Fruit fly (Drosophila melanogaster) whole organism, larva: ENCODE measurements around the gene CG1703.

ENCODE experiments used
- noc ChIP-seq: fragments of 200-800 bp; sonication (Bioruptor generic); optimal IDR thresholded peaks from 3 replicates; lab custom pipeline; 2019; ENCODE audit warnings: missing biosample characterization, mild to moderate bottlenecking, missing genetic modification characterization, moderate library complexity

Gene CG1703

DNA sequence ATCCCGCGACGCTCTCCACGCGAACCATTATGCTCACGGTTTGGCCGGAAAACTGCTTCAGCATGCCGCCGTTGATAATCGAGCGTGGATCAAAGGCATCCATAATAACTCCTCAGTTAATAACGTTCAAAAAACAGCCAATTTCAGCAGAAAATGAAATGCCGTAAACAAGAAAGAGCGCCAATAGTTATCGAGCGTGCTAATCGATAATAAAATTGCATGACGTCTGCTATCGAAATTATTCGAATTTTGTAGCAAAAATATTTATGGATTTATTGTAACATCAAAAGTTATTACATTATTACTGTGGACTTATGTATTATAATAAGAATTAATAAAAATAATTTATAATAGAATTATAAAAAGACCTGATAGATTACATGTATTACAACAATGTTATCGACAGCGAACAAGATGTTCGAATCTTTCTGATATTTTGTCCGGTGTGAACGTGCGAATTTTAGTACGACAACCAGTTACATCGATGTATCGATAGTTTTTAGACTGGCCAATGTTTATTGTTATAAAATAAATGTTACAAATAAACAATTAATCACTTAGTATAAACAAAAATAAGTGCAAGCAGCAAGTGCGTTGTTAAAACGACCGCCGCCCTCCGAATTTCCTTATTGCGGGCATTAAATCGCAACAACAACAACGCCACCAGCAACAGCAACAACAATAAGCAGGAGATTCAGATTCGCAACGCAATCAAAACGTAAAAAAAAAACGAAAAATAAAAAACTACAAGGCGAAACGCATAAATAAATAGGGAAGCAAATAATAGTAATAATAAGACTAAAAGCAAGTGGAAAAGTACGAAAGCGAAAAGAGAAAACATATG, 4.1 kb downstream of the CG1703 start, which contains the start of the genes RPA3 and Met:
Gene RPA3 (minus strand): TSS at position 189 of the 844 bp plus-strand sequence.
Gene Met (plus strand): TSS at position 473 of the 844 bp plus-strand sequence.
- no peak for TF ChIP-seq noc

DNA sequence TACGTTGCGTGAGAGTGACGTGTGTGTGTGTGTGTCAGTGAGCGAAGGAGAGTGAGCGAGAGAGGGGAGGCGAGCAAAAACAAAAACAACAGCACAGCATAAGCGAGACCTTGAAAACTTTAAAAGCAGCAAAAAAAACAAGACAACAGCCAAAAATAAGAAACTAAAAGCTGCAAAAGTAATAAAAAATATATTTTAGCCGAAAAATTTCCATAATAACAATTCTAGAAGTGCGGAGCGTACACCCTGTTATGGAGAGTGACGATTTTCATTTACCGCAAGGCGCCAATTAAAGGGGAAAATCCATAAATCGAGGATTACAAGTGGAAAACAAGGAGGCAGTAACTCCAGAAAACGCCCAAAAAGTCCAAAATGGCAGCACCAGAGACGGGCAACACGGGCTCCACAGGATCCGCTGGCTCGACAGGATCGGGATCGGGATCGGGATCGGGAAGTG, 4.8 kb downstream of the CG1703 start:
- no peak for TF ChIP-seq noc

DNA sequence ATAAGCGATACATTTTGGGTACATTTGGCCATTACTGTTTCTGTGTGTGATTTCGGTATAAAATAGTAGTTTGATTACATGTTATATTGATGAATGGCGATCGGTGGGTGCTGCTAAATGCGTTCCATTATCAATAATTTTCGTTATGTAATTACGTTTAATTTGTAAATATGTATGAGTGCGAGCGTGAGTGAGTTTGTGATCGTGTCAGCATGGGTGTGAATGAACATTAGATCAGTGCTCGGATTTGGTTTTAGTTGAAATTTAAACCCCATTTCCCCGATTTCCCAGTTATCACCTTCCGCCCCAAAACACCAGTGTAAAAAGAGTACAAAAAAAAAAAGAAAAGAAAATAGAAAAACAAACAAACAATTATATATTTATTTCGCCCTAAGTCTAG, 7.9 kb downstream of the CG1703 start:
- TF ChIP-seq noc: no peak

DNA sequence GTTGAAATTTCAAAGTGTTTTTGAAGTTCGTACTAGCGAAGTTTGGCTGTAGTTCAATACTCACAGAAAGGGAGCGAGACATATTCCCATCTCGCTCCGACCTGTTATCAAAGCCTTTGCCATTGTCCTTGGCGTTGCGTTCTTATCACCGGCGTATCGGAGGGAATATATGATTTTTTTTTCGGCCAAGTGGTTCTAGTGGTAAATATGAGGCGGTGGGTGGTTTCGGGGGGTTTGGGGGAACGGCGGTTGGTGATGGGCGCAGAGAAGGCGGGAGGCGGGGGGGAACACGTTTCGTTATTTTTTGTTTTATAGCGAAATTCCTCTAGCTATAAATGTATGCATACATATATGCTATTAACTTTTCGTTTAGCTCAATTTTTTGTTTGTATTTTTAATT, 8.8 kb downstream of the CG1703 start:
- no peak for TF ChIP-seq noc

DNA sequence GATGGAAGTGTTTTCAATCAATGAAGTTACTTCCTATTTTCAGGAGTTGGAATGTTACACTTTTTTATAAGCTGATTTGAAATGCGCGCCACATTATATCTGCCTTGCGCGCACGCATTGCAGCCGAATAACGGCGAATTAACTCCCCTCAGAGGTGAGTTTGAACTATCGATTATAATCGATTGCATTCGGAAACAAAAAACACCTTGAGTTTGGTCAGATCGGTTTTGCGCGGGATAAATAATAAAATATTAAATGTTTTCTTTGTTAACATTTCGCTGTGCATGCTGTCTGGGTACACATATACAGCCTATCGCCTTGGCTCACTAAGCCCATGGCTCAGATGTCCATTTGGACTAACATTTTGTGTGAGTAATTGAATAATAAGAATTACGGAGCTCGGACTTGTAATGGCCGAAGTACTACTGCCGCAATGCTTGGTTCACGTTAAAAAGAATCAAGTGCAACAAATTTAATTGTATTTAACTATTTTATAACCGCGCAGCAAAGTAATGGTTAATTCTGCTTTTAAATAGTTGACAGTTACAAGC, 9.7 kb downstream of the CG1703 start:
- no peak for TF ChIP-seq noc

DNA sequence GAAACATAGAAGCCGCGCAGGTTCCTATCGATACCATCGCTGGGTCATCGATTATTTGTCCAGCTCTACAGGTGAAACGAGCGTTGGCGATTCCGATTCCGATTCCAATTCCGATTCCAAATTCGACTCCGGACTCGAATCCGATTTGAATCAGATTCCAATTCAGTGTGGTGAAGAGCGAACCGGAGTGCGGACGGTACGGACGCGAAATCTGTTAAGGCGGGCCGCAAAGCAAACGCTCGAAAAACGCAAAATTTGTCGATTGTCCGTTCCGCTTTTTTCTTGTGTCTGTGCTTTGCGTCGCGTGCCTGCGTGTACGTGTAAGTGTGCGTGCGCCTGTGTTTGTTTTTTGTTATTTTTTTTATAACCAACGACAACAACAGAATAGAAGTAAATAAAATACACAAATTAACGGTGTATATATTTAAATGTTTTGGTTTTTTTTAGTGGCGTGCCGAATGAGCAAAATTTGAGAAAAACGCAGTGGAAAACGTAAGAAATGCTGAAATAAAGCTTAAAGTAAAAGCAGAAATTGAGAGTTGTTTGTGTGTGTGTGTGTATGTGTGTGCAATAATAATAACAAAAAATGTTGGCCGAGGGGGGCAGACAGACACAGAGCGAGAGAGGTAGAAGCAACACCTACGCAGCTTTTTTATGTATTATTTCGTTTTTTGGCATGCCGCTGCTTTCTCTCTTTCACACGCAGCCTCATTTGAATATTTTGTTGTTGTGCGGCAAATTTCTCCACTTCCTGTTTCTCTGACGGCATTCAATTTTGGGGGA, 10.3 kb downstream of the CG1703 start, which contains the start of gene Ptp10D:
Gene Ptp10D (plus strand): TSS at position 150 of the 783 bp plus-strand sequence.
- TF ChIP-seq noc: no peak

DNA sequence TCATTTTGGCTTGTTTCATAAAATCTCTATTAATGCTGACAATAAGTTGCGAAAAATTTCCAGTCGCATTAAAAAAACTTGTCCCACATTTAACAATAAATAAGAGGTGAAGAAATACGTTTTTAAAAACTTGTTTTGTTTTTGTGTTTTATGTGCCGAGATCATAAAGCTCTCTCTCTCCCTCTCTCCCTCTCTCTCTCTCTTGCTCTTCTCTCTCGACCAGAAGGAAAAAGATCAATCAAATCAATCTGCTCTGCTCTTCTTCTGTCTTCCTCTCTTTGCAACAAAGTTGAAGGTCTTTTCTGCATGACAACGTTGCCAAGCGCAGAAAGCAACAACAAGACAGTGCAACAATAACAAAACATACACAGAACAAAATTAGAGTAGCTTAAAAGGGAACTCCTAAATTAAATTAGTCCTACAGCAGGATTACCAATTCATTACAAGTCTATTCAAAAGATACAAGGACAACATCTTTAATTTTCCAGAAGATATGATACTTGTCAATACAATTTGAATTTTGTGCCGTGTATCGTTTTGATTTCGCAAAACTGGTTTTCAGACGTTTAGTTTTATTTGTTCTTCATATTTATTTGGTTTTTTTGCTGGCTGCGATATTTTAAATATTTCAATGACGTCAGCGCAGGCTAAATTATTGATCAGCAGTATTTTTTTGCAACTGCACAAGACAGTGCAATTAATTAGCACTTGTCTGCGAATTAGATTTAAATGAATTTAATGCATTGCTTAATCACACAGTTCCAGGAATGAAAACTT, 11.1 kb downstream of the CG1703 start:
- TF ChIP-seq noc: peak; percentile 79

DNA sequence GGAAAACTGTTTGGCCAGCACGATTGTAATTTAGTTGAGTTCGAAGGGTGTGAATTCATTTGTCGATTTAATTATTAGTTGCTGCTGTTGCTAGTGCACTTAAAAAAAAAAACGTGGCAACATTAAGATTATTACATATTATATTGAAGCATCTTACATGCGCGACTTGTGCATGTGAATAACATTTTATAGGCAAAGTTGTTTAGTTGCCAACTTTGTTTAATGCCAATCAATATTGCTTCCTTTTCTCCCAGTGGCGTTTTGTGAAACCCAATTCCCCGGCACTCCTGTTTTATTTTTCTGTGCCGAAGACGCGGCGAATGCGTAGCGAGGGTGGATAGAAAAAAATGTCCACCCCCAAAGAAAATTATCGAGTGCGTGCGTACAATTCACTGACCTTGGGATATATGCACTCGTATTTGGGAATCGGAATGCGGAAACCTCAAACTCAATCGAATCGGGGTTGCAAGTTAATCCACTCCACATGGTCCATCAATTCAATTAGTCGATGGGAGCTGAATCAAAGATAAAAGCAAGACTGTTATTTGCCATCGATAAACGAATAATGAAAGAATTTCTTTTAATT, 17.4 kb downstream of the CG1703 start:
- no peak for TF ChIP-seq noc

DNA sequence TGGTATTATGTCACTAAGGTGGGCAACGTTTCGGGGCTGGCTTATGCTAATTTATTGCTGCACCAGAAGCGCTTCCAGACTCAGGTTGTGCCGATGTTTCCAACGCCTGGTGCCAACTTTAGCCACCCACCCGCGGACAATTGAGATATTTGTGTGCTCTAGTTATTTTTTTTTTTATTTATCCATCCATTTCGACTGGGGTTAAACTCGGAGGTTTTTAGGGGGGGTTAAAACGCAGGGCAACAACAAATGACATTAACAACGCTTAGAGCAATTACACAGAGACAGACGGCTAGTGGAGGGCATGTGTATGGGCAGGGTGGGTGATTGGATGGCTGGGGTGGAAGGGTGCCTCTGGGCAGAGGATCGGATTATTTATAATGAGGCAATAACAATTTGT, 20.0 kb downstream of the CG1703 start:
- no peak for TF ChIP-seq noc

DNA sequence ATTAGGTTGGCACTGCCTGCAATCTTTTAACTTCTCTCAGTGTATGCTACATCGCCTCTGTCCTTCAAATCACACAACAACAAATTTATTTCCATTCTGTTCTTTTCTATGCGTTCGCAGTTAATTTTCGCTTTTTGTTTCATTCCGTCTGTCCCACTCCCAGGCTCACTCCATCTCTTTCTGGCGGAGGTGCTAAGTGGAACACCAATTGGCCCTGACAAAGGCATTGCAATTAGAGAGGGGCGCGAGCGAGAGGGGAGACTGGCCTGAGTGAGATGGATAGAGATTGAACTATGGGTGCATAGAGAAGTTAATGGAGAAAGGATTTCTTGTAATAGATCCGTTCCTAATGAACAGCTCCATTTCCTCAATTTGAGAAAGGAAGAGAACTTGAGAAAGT, 28.8 kb downstream of the CG1703 start:
- no peak for TF ChIP-seq noc

DNA sequence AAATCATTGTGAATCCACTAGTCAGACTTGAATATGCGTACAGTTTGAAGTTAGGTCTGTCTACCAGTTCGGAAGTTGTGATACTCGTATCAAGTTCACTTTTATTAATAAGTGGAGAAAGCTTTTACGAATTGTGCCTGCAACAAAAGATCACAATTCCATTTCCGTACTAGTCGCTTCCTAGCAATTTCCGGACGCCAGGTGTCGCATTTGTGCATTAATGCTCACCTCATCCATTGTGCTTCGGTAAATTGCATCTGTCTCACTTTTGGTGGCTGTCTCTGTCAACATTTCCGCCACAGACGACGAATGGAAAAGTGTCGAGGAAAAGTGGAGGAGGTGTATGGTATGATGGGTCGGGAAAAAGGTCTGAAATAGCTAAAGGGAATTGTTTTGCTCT, 31.5 kb downstream of the CG1703 start:
- TF ChIP-seq noc: no peak

DNA sequence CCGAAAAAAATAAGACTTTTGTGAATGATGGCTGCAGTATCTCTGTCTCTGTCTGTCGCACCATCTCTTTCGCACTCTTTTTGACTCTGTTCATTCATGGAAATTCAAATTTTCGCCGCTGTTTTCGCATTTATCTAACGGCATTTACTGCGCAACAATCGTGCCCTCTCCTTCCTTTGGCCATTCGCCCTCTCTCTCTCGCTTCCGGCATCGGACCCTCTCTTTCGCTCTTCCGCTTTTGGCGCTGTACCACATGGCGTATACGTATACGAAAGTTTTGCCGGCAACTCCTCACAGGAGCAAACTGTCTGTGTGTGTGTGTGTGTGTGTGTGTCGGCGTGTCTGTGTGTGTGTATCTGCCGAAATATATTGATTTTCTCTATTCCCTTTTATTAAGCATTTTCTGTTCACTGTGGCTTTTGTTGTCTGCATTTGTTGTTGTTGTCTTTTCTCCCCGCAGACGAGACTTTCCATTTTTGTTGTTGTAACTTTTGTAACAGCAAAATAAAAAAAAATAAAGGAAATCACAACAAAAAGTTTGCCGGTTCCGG, 32.9 kb downstream of the CG1703 start:
- TF ChIP-seq noc: no peak

DNA sequence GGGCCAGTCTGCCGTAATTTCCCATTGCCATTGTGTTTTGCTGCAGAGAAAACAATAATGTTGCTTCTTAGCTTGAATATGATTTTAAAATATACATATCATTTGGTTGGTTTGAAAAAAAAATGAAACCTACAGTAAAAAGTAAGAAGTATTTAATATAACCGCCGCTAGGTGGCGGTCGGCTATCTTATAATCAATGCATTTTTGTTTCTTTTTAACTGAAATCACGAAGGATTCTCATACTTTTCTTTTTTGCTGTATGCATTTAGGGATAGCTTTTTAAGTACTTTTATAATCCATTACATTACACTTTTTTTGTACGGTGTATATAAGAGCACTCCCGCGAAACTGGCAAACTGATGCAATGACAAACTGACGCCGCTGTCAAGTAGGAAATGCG, 39.7 kb downstream of the CG1703 start:
- TF ChIP-seq noc: no peak

DNA sequence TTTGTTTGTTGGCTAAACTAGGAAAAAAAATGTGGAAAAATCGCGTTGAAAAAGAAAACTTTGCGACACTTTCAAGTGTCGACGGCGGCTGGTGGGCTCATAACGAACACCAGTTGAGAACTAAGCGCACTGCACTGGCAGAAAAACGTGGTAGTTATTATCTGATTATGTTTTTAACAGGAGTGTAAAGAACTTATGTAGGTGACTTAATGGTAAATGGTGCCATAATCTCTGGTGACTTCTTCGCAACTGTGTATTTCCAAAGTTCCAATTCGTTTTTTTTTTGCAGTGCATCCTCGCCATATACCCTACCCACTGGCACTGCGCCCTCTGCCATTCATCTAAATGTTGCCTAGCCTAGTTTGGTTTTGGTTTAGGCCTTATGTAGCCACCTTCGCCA, 41.3 kb downstream of the CG1703 start:
- TF ChIP-seq noc: no peak

DNA sequence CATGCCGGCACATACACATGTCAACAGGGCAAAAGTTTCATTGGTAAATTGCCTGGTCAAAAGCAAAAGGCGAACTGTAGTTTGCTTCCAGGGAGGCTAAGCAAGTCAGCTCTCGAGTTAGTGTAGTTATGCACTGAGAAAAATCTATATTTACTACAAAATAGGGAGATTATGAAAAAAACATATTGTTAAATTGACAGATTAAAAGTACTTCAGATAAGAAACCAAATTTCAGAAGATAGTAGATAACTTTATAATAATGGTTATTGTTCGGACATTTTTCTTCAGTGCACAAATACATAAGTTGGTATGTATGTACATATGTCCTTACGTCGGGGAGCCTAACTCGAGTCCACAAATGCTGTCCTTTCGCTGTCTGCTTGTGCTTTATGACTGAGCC, 45.4 kb downstream of the CG1703 start:
- TF ChIP-seq noc: no peak
